Worm (Caenorhabditis elegans): ENCODE measurements around the gene pqn-63.

Gene pqn-63

ce11 chrV:9666394-9666793 is 50.6 kb downstream of the pqn-63 start, which contains the start of gene ZK287.1:
Gene ZK287.1, plus strand, starts transcription at chrV:9666694.
- TF ChIP-seq hlh-4 (tag; optimal IDR thresholded peaks at IDR 0.05) (no peak), lin-14 (GFP tag; optimal IDR thresholded peaks at IDR 0.05) (peak; percentile 49), mdl-1 (tag; optimal IDR thresholded peaks at IDR 0.05) (no peak)

All from whole organism, L1 larva.